Fruit fly (Drosophila melanogaster) whole organism, embryonic: ENCODE measurements around the gene Trxr1.

Experiments
- Ada2b ChIP-seq: fragments of 200-800 bp; sonication (Bioruptor generic); IDR thresholded peaks from 2 replicates; pipeline ENCODE4 v1.3.6; 2022; ENCODE audit warnings: missing biosample characterization, missing genetic modification characterization
- Antp ChIP-seq: fragments of 200-800 bp; sonication (Bioruptor generic); optimal IDR thresholded peaks from 3 replicates; lab custom pipeline; 2016; ENCODE audit warnings: missing biosample characterization, missing genetic modification characterization
- CG10147 ChIP-seq: fragments of 200-800 bp; sonication (Bioruptor generic); optimal IDR thresholded peaks from 2 replicates; lab custom pipeline; 2019; ENCODE audit warnings: missing biosample characterization, mild to moderate bottlenecking, missing genetic modification characterization, moderate library complexity
- CG10321 ChIP-seq: fragments of 200-800 bp; sonication (Bioruptor generic); IDR thresholded peaks from 2 replicates; pipeline ENCODE4 v1.3.6; 2022; ENCODE audit warnings: missing biosample characterization, missing genetic modification characterization
- CG10366 ChIP-seq: fragments of 200-800 bp; sonication (Bioruptor generic); IDR thresholded peaks from 2 replicates; pipeline ENCODE4 v1.3.6; 2022; ENCODE audit warnings: missing biosample characterization, missing genetic modification characterization
- CG10543 ChIP-seq: fragments of 200-800 bp; sonication (Bioruptor generic); optimal IDR thresholded peaks from 3 replicates; lab custom pipeline; 2017; ENCODE audit warnings: missing biosample characterization, mild to moderate bottlenecking, missing genetic modification characterization, moderate library complexity
- CG11504 ChIP-seq: fragments of 200-800 bp; sonication (Bioruptor generic); optimal IDR thresholded peaks from 3 replicates; lab custom pipeline; 2019; ENCODE audit warnings: missing biosample characterization, mild to moderate bottlenecking, missing genetic modification characterization, moderate library complexity
- CG1603 ChIP-seq: fragments of 200-800 bp; sonication (Bioruptor generic); optimal IDR thresholded peaks from 2 replicates; lab custom pipeline; 2019; ENCODE audit warnings: missing biosample characterization, mild to moderate bottlenecking, missing genetic modification characterization, moderate library complexity
- CG17361 ChIP-seq: fragments of 200-800 bp; sonication (Bioruptor generic); IDR thresholded peaks from 3 replicates; pipeline ENCODE4 v1.3.6; 2022; ENCODE audit warnings: missing biosample characterization, missing genetic modification characterization
- CG2120 ChIP-seq: fragments of 200-800 bp; sonication (Bioruptor generic); optimal IDR thresholded peaks from 3 replicates; lab custom pipeline; 2016; ENCODE audit warnings: missing biosample characterization, missing genetic modification characterization
- CG32772 ChIP-seq: fragments of 200-800 bp; sonication (Bioruptor generic); IDR thresholded peaks from 2 replicates; pipeline ENCODE4 v1.3.6; 2022; ENCODE audit warnings: missing biosample characterization, missing genetic modification characterization
- CG42726 ChIP-seq: fragments of 200-800 bp; sonication (Bioruptor generic); IDR thresholded peaks from 2 replicates; pipeline ENCODE4 v1.3.6; 2022; ENCODE audit warnings: missing biosample characterization, missing genetic modification characterization; ENCODE audit not compliant: partially characterized antibody
- CG6765 ChIP-seq: fragments of 200-800 bp; sonication (Bioruptor generic); optimal IDR thresholded peaks from 3 replicates; lab custom pipeline; 2017; ENCODE audit warnings: missing biosample characterization, mild to moderate bottlenecking, missing genetic modification characterization
- CoRest ChIP-seq: fragments of 200-800 bp; sonication (Bioruptor generic); optimal IDR thresholded peaks from 3 replicates; lab custom pipeline; 2018; ENCODE audit warnings: missing biosample characterization, mild to moderate bottlenecking, missing genetic modification characterization, moderate library complexity
- D19A ChIP-seq: fragments of 200-800 bp; optimal IDR thresholded peaks from 3 replicates; lab custom pipeline; 2019; ENCODE audit warnings: missing biosample characterization, mild to moderate bottlenecking, missing genetic modification characterization, moderate library complexity
- Fer3 ChIP-seq: fragments of 200-800 bp; sonication (Bioruptor generic); optimal IDR thresholded peaks from 2 replicates; lab custom pipeline; 2018; ENCODE audit warnings: missing biosample characterization, mild to moderate bottlenecking, missing genetic modification characterization, moderate library complexity
- H2.0 ChIP-seq: fragments of 200-800 bp; sonication (Bioruptor generic); IDR thresholded peaks from 2 replicates; pipeline ENCODE4 v1.3.6; 2022; ENCODE audit warnings: missing biosample characterization, missing genetic modification characterization
- Hand ChIP-seq: fragments of 200-800 bp; sonication (Bioruptor generic); optimal IDR thresholded peaks from 2 replicates; lab custom pipeline; 2017; ENCODE audit warnings: mild to moderate bottlenecking, missing biosample characterization, missing genetic modification reagents, missing genetic modification characterization
- Hr3 ChIP-seq: fragments of 200-800 bp; sonication (Bioruptor generic); optimal IDR thresholded peaks from 3 replicates; lab custom pipeline; 2016; ENCODE audit warnings: missing biosample characterization, missing genetic modification characterization
- Hr51 ChIP-seq, 2 experiments: fragments of 200-800 bp; sonication (Bioruptor generic); optimal IDR thresholded peaks; 2 replicates in 1 of 2; 3 replicates in 1 of 2; lab custom pipeline; 2016 to 2018; ENCODE audit warnings: missing biosample characterization in 2 of 2, missing genetic modification characterization in 2 of 2, mild to moderate bottlenecking in 1 of 2, moderate library complexity in 1 of 2
- Hsf ChIP-seq: fragments of 200-800 bp; sonication (Bioruptor generic); optimal IDR thresholded peaks from 3 replicates; lab custom pipeline; 2016; ENCODE audit warnings: missing biosample characterization, missing genetic modification characterization
- NK7.1 ChIP-seq: fragments of 200-800 bp; sonication (Bioruptor generic); optimal IDR thresholded peaks from 3 replicates; lab custom pipeline; 2016; ENCODE audit warnings: missing biosample characterization, missing genetic modification characterization
- Sox102F ChIP-seq: fragments of 200-800 bp; sonication (Bioruptor generic); optimal IDR thresholded peaks from 2 replicates; lab custom pipeline; 2018; ENCODE audit warnings: missing biosample characterization, mild to moderate bottlenecking, missing genetic modification characterization, moderate library complexity
- Taf1 ChIP-seq: fragments of 200-800 bp; sonication (Bioruptor generic); IDR thresholded peaks from 2 replicates; pipeline ENCODE4 v1.3.6; 2022; ENCODE audit warnings: missing biosample characterization, missing genetic modification characterization
- Xbp1 ChIP-seq: fragments of 200-800 bp; sonication (Bioruptor generic); optimal IDR thresholded peaks from 3 replicates; lab custom pipeline; 2016; ENCODE audit warnings: missing biosample characterization, mild to moderate bottlenecking, missing genetic modification characterization
- bsh ChIP-seq, 2 experiments: fragments of 200-800 bp; sonication (Bioruptor generic); optimal IDR thresholded peaks; 2 replicates each; lab custom pipeline; 2017 to 2018; ENCODE audit warnings: mild to moderate bottlenecking in 2 of 2, missing biosample characterization in 2 of 2, missing genetic modification characterization in 2 of 2, moderate library complexity in 1 of 2
- crp ChIP-seq, 2 experiments: fragments of 200-800 bp; sonication (Bioruptor generic); optimal IDR thresholded peaks; 2 replicates in 1 of 2; 3 replicates in 1 of 2; lab custom pipeline; 2017; ENCODE audit warnings: missing biosample characterization in 2 of 2, missing genetic modification characterization in 2 of 2, mild to moderate bottlenecking in 1 of 2, moderate library complexity in 1 of 2
- dati ChIP-seq: fragments of 200-800 bp; sonication (Bioruptor generic); IDR thresholded peaks from 2 replicates; pipeline ENCODE4 v1.3.6; 2022; ENCODE audit warnings: missing biosample characterization, missing genetic modification characterization
- dmrt11E ChIP-seq: fragments of 200-800 bp; sonication (Bioruptor generic); optimal IDR thresholded peaks from 3 replicates; lab custom pipeline; 2018; ENCODE audit warnings: missing biosample characterization, mild to moderate bottlenecking, missing genetic modification characterization, moderate library complexity
- gem ChIP-seq: fragments of 200-800 bp; sonication (Bioruptor generic); optimal IDR thresholded peaks from 2 replicates; lab custom pipeline; 2019; ENCODE audit warnings: missing biosample characterization, mild to moderate bottlenecking, missing genetic modification characterization, moderate library complexity
- jing ChIP-seq: fragments of 200-800 bp; sonication (Bioruptor generic); optimal IDR thresholded peaks from 2 replicates; lab custom pipeline; 2018; ENCODE audit warnings: missing biosample characterization, mild to moderate bottlenecking, missing genetic modification characterization
- lab ChIP-seq: fragments of 200-800 bp; sonication (Bioruptor generic); optimal IDR thresholded peaks from 3 replicates; lab custom pipeline; 2017; ENCODE audit warnings: missing biosample characterization, missing genetic modification characterization, mild to moderate bottlenecking, moderate library complexity, missing genetic modification reagents
- lilli ChIP-seq: fragments of 200-800 bp; sonication (Bioruptor generic); optimal IDR thresholded peaks from 3 replicates; lab custom pipeline; 2016; ENCODE audit warnings: missing biosample characterization, missing genetic modification characterization
- maf-S ChIP-seq: fragments of 200-800 bp; sonication (Bioruptor generic); optimal IDR thresholded peaks from 2 replicates; lab custom pipeline; 2016; ENCODE audit warnings: missing biosample characterization, missing genetic modification characterization
- mam ChIP-seq: fragments of 200-800 bp; sonication (Bioruptor generic); optimal IDR thresholded peaks from 3 replicates; lab custom pipeline; 2016; ENCODE audit warnings: missing biosample characterization, missing genetic modification characterization
- nau ChIP-seq: fragments of 200-800 bp; sonication (Bioruptor generic); optimal IDR thresholded peaks from 3 replicates; lab custom pipeline; 2017; ENCODE audit warnings: missing biosample characterization, mild to moderate bottlenecking, missing genetic modification characterization, missing genetic modification reagents
- nmo ChIP-seq: fragments of 200-800 bp; sonication (Bioruptor generic); optimal IDR thresholded peaks from 2 replicates; lab custom pipeline; 2018; ENCODE audit warnings: missing biosample characterization, mild to moderate bottlenecking, missing genetic modification characterization, moderate library complexity
- org-1 ChIP-seq: fragments of 200-800 bp; sonication (Bioruptor generic); optimal IDR thresholded peaks from 2 replicates; lab custom pipeline; 2017; ENCODE audit warnings: missing biosample characterization, missing genetic modification characterization
- pan ChIP-seq, 4 experiments: fragments of >200 bp in 3 of 4; fragments of 200-800 bp in 1 of 4; sonication (Bioruptor generic) in 1 of 4; optimal IDR thresholded peaks in 3 of 4; IDR thresholded peaks in 1 of 4; 2 replicates each; pipeline versions ENCODE4 v1.3.6 to Lab custom; 2017 to 2022; ENCODE audit warnings: missing biosample characterization in 2 of 4, missing genetic modification characterization in 2 of 4, mixed read lengths in 1 of 4
- pho ChIP-seq: fragments of 200-800 bp; sonication (Bioruptor generic); optimal IDR thresholded peaks from 2 replicates; lab custom pipeline; 2016; ENCODE audit warnings: missing biosample characterization, missing genetic modification characterization
- pros ChIP-seq: fragments of 200-800 bp; sonication (Bioruptor generic); optimal IDR thresholded peaks from 3 replicates; lab custom pipeline; 2019; ENCODE audit warnings: missing biosample characterization, mild to moderate bottlenecking, missing genetic modification characterization, moderate library complexity
- ro ChIP-seq: fragments of 200-800 bp; sonication (Bioruptor generic); IDR thresholded peaks from 2 replicates; pipeline ENCODE4 v1.3.6; 2022; ENCODE audit warnings: missing biosample characterization, missing genetic modification characterization
- schlank ChIP-seq: fragments of 200-800 bp; sonication (Bioruptor generic); optimal IDR thresholded peaks from 2 replicates; lab custom pipeline; 2018; ENCODE audit warnings: missing biosample characterization, mild to moderate bottlenecking, missing genetic modification characterization
- sens ChIP-seq: fragments of 200-800 bp; sonication (Bioruptor generic); peaks from one replicate; lab custom pipeline; 2016; ENCODE audit warnings: missing biosample characterization, missing genetic modification characterization
- slbo ChIP-seq: fragments of 200-800 bp; sonication (Bioruptor generic); IDR thresholded peaks from 2 replicates; pipeline ENCODE4 v1.3.6; 2022; ENCODE audit warnings: missing biosample characterization, missing genetic modification characterization
- so ChIP-seq: fragments of 200-800 bp; sonication (Bioruptor generic); IDR thresholded peaks from 3 replicates; pipeline ENCODE4 v1.3.6; 2022; ENCODE audit warnings: missing biosample characterization, missing genetic modification characterization
- tgo ChIP-seq: fragments of 200-800 bp; sonication (Bioruptor generic); IDR thresholded peaks from 3 replicates; pipeline ENCODE4 v1.3.6; 2022; ENCODE audit warnings: missing biosample characterization, missing genetic modification characterization
- vvl ChIP-seq: fragments of 200-800 bp; sonication (Bioruptor generic); IDR thresholded peaks from 2 replicates; pipeline ENCODE4 v1.3.6; 2022; ENCODE audit warnings: missing biosample characterization, missing genetic modification characterization

Trxr1 gene

dm6 chrX:8202724-8203362, 39.5 kb upstream of the Trxr1 start:
- peak; percentile 20 for TF ChIP-seq CoRest (tag; lab: Kevin White, UChicago)
- no peak for TF ChIP-seq CG10321
- peak; percentile 48 for TF ChIP-seq lab (GFP tag; lab: Kevin White, UChicago)
- 0 out of 2 replicates have a peak, but pooled peaks have one; percentile 16 for TF ChIP-seq CG32772
- no peak for TF ChIP-seq CG42726 (GFP tag; lab: Robert Waterston, UW)
- TF ChIP-seq Sox102F: peak; percentile 25
- no peak for TF ChIP-seq nau (GFP tag; lab: Kevin White, UChicago)
- peak; percentile 40; the same call in 2 of the 3 replicates for TF ChIP-seq tgo (GFP tag; lab: Robert Waterston, UW)
- TF ChIP-seq vvl (GFP tag; lab: Robert Waterston, UW): peak; percentile 10; the same call in 1 of the 2 replicates
- TF ChIP-seq Fer3 (tag; lab: Kevin White, UChicago): peak; percentile 31
- TF ChIP-seq CG10147: no peak
- peak; percentile 42 for TF ChIP-seq CG2120 (GFP tag; lab: Kevin White, UChicago)
- peak; percentile 21 for TF ChIP-seq Xbp1 (GFP tag; lab: Kevin White, UChicago)
- 0 out of 2 replicates have a peak, but pooled peaks have one; percentile 12 for TF ChIP-seq H2.0 (GFP tag; lab: Robert Waterston, UW)
- no peak for TF ChIP-seq crp (GFP tag; optimal IDR thresholded peaks at IDR 0.05; lab: Kevin White, UChicago)
- peak; percentile 3 for TF ChIP-seq D19A
- no peak for TF ChIP-seq pan (optimal IDR thresholded peaks at IDR 0.05; lab: Kevin White, UChicago)
- TF ChIP-seq pan (GFP tag; optimal IDR thresholded peaks at IDR 0.05 in 1 of 2, IDR thresholded peaks at IDR 0.05 in 1 of 2): peak in 1 of 2 experiments; percentile 57
- TF ChIP-seq sens (GFP tag; lab: Kevin White, UChicago): peak; percentile 35
- TF ChIP-seq jing: peak; percentile 13
- peak; percentile 33 for TF ChIP-seq CG10543 (GFP tag; lab: Kevin White, UChicago)
- TF ChIP-seq Ada2b (GFP tag; lab: Robert Waterston, UW): peak; percentile 45; the same call in 1 of the 2 replicates
- TF ChIP-seq pho (GFP tag; lab: Kevin White, UChicago): peak; percentile 11
- TF ChIP-seq maf-S: no peak
- TF ChIP-seq Antp (GFP tag; lab: Kevin White, UChicago): peak; percentile 4
- TF ChIP-seq NK7.1 (GFP tag; lab: Kevin White, UChicago): no peak
- 0 out of 3 replicates have a peak, but pooled peaks have one; percentile 24 for TF ChIP-seq CG17361
- peak; percentile 3 for TF ChIP-seq CG1603
- TF ChIP-seq Hand (GFP tag; lab: Kevin White, UChicago): no peak
- TF ChIP-seq slbo: peak; percentile 45
- no peak for TF ChIP-seq schlank (tag; lab: Kevin White, UChicago)
- no peak for TF ChIP-seq nmo (GFP tag; lab: Kevin White, UChicago)
- TF ChIP-seq Hr3 (GFP tag; lab: Kevin White, UChicago): peak; percentile 10
- TF ChIP-seq bsh (GFP tag; optimal IDR thresholded peaks at IDR 0.05; lab: Kevin White, UChicago): peak in 1 of 2 experiments; percentile 12
- TF ChIP-seq Hr51 (GFP tag; optimal IDR thresholded peaks at IDR 0.05; lab: Kevin White, UChicago): peak in 1 of 2 experiments; percentile 56
- TF ChIP-seq gem (tag; lab: Kevin White, UChicago): peak; percentile 56
- TF ChIP-seq org-1 (GFP tag; lab: Kevin White, UChicago): peak; percentile 25
- TF ChIP-seq dati: no peak
- peak; percentile 24; the same call in 1 of the 2 replicates for TF ChIP-seq CG10366 (GFP tag; lab: Robert Waterston, UW)
- peak; percentile 67 for TF ChIP-seq CG11504 (tag; lab: Kevin White, UChicago)
- no peak for TF ChIP-seq pros
- TF ChIP-seq mam (GFP tag; lab: Kevin White, UChicago): no peak
- TF ChIP-seq CG6765: peak; percentile 4
- TF ChIP-seq Hsf (GFP tag; lab: Kevin White, UChicago): peak; percentile 10
- no peak for TF ChIP-seq dmrt11E (tag; lab: Kevin White, UChicago)
- TF ChIP-seq so (GFP tag; lab: Robert Waterston, UW): no peak
- TF ChIP-seq lilli (GFP tag; lab: Kevin White, UChicago): peak; percentile 4
- no peak for TF ChIP-seq ro (GFP tag; lab: Robert Waterston, UW)
- TF ChIP-seq Taf1 (GFP tag; lab: Robert Waterston, UW): no peak
